Worm (Caenorhabditis elegans) whole organism, young adult: Measurements from ENCODE around the gene C08H9.16.

ENCODE experiments used
- F23B12.7 ChIP-seq: sonication (generic microtip); optimal IDR thresholded peaks from 2 replicates; lab custom pipeline; 2017; ENCODE audit warnings: missing genetic modification characterization, mild to moderate bottlenecking, missing compliant biosample characterization, antibody characterized with exemption, moderate library complexity; ENCODE audit not compliant: insufficient read depth
- T07F8.4 ChIP-seq: sonication (generic microtip); optimal IDR thresholded peaks from 2 replicates; lab custom pipeline; 2016; ENCODE audit warnings: mild to moderate bottlenecking, missing genetic modification characterization, moderate library complexity, missing compliant biosample characterization
- ZK185.1 ChIP-seq: sonication (generic microtip); optimal IDR thresholded peaks from 2 replicates; lab custom pipeline; 2016; ENCODE audit warnings: mild to moderate bottlenecking, missing genetic modification characterization, missing compliant biosample characterization; ENCODE audit not compliant: poor library complexity, severe bottlenecking
- ceh-40 ChIP-seq: fragments of 200-800 bp; sonication (Bioruptor generic); IDR thresholded peaks from 2 replicates; pipeline ENCODE4 v1.3.6; 2022; ENCODE audit warnings: missing genetic modification characterization, missing compliant biosample characterization
- dox-1 ChIP-seq: fragments of 200-800 bp; sonication (Bioruptor generic); IDR thresholded peaks from 2 replicates; pipeline ENCODE4 v1.3.6; 2022; ENCODE audit warnings: missing genetic modification reagents, missing genetic modification characterization, missing compliant biosample characterization
- dpff-1 ChIP-seq: sonication (generic microtip); optimal IDR thresholded peaks from 2 replicates; lab custom pipeline; 2017; ENCODE audit warnings: mild to moderate bottlenecking, missing genetic modification characterization, missing compliant biosample characterization
- him-1 ChIP-seq: sonication (generic microtip); optimal IDR thresholded peaks from 2 replicates; lab custom pipeline; 2016; ENCODE audit warnings: missing genotype, missing genetic modification reagents, missing genetic modification characterization, missing compliant biosample characterization
- lin-26 ChIP-seq: fragments of 200-800 bp; sonication (Bioruptor generic); IDR thresholded peaks from 2 replicates; pipeline ENCODE4 v1.3.6; 2022; ENCODE audit warnings: missing genetic modification reagents, missing genetic modification characterization, missing compliant biosample characterization
- lin-40 ChIP-seq: sonication (generic microtip); optimal IDR thresholded peaks from 2 replicates; lab custom pipeline; 2016; ENCODE audit warnings: missing genetic modification characterization, mild to moderate bottlenecking, missing compliant biosample characterization, missing genotype, missing genetic modification reagents
- snpc-4 ChIP-seq, 5 experiments: fragments of 150-350 bp in 1 of 5; sonication (generic microtip) in 4 of 5; optimal IDR thresholded peaks; 2 replicates each; lab custom pipeline; 2014 to 2018; ENCODE audit warnings: missing genetic modification characterization in 5 of 5, missing biosample characterization in 3 of 5, antibody characterized with exemption in 2 of 5, mild to moderate bottlenecking in 2 of 5, missing compliant biosample characterization in 2 of 5, missing genotype in 2 of 5, moderate library complexity in 2 of 5, missing genetic modification reagents in 1 of 5
- unc-62 ChIP-seq: fragments of 150-350 bp; optimal IDR thresholded peaks from 2 replicates; lab custom pipeline; 2014; ENCODE audit warnings: missing biosample characterization, missing genetic modification reagents, missing genetic modification characterization
- xnd-1 ChIP-seq: sonication (generic microtip); optimal IDR thresholded peaks from 2 replicates; lab custom pipeline; 2016; ENCODE audit warnings: missing genotype, missing genetic modification reagents, missing genetic modification characterization, missing compliant biosample characterization

DNA sequence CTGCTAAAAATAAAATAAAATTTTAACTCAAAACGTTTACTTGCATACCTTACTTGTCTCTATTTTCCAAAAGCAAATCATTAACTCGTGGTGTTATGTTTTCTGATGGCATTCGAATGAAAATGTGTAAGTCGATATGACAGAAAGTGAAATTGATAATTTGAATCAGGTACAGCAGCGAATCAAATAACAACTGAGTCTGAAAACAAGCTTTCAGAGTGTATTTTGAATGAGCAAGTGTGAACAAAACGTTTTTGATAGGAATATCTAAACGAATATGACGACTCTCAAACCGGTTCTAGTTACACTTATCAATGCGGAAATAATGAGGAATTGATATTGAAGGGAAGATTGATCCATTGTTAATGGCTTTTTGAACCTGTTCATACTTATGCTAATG lies 21.5 kb upstream of the C08H9.16 start, which contains the start of gene chil-7:
- TF ChIP-seq dox-1 (GFP tag; lab: Robert Waterston, UW) (no peak), xnd-1 (tag; lab: Kevin White, UChicago) (no peak), lin-40 (tag; lab: Kevin White, UChicago) (no peak), T07F8.4 (tag; lab: Kevin White, UChicago) (no peak), lin-26 (no peak), ZK185.1 (tag; lab: Kevin White, UChicago) (no peak), F23B12.7 (no peak), him-1 (tag; lab: Kevin White, UChicago) (no peak), snpc-4 (GFP tag; optimal IDR thresholded peaks at IDR 0.05; lab: Kevin White, UChicago) (no peak), snpc-4 (tag; optimal IDR thresholded peaks at IDR 0.05; lab: Kevin White, UChicago) (no peak), ceh-40 (GFP tag; lab: Robert Waterston, UW) (no peak), unc-62 (GFP tag; lab: Kevin White, UChicago) (no peak), dpff-1 (tag; lab: Kevin White, UChicago) (no peak)
